Fruit fly (Drosophila melanogaster) whole organism, adult: ENCODE data around the gene Rheb.

Experiments used
- CG12768 ChIP-seq: fragments of 200-800 bp; sonication (Bioruptor generic); optimal IDR thresholded peaks from 2 replicates; lab custom pipeline; 2017; ENCODE audit warnings: missing biosample characterization, missing genetic modification characterization, mild to moderate bottlenecking, moderate library complexity, missing genetic modification reagents
- CG1620 ChIP-seq: fragments of 200-800 bp; sonication (Bioruptor generic); optimal IDR thresholded peaks from 2 replicates; lab custom pipeline; 2016; ENCODE audit warnings: missing biosample characterization, missing genetic modification characterization
- CG33017 ChIP-seq: fragments of 200-800 bp; sonication (Bioruptor generic); optimal IDR thresholded peaks from 2 replicates; lab custom pipeline; 2018; ENCODE audit warnings: missing biosample characterization, mild to moderate bottlenecking, missing genetic modification characterization, moderate library complexity
- CG7045 ChIP-seq: fragments of 200-800 bp; sonication (Bioruptor generic); optimal IDR thresholded peaks from 2 replicates; lab custom pipeline; 2017; ENCODE audit warnings: missing biosample characterization, mild to moderate bottlenecking, missing genetic modification characterization
- Clk ChIP-seq: fragments of 200-800 bp; sonication (Bioruptor generic); optimal IDR thresholded peaks from 2 replicates; lab custom pipeline; 2017; ENCODE audit warnings: missing biosample characterization, missing genetic modification characterization
- Mnt ChIP-seq: fragments of 200-800 bp; sonication (Bioruptor generic); optimal IDR thresholded peaks from 2 replicates; lab custom pipeline; 2016; ENCODE audit warnings: missing biosample characterization, mild to moderate bottlenecking, missing genetic modification characterization
- bab1 ChIP-seq: fragments of 200-800 bp; sonication (Bioruptor generic); optimal IDR thresholded peaks from 3 replicates; lab custom pipeline; 2019; ENCODE audit warnings: missing biosample characterization, mild to moderate bottlenecking, missing genetic modification characterization, moderate library complexity
- cnc ChIP-seq, 2 experiments: fragments of >200 bp; optimal IDR thresholded peaks; 2 replicates each; lab custom pipeline; 2017
- kay ChIP-seq: fragments of 200-800 bp; sonication (Bioruptor generic); peaks from one replicate; lab custom pipeline; 2016; ENCODE audit warnings: missing biosample characterization, missing genetic modification characterization, borderline replicate concordance
- ovo ChIP-seq: fragments of 200-800 bp; sonication (Bioruptor generic); optimal IDR thresholded peaks from 2 replicates; lab custom pipeline; 2016; ENCODE audit warnings: missing biosample characterization, missing genetic modification characterization
- pad ChIP-seq: fragments of 200-800 bp; sonication (Bioruptor generic); optimal IDR thresholded peaks from 3 replicates; lab custom pipeline; 2017; ENCODE audit warnings: missing biosample characterization, missing genetic modification characterization, mild to moderate bottlenecking, moderate library complexity, missing genetic modification reagents
- tj ChIP-seq: fragments of 200-800 bp; sonication (Bioruptor generic); optimal IDR thresholded peaks from 3 replicates; lab custom pipeline; 2017; ENCODE audit warnings: missing biosample characterization, mild to moderate bottlenecking, missing genetic modification characterization, moderate library complexity
- toe ChIP-seq: fragments of 200-800 bp; sonication (Bioruptor generic); optimal IDR thresholded peaks from 2 replicates; lab custom pipeline; 2016; ENCODE audit warnings: missing biosample characterization, missing genetic modification characterization

- no peak for TF ChIP-seq Mnt
- no peak for TF ChIP-seq tj (GFP tag; lab: Kevin White, UChicago)
- no peak for TF ChIP-seq CG1620
- TF ChIP-seq pad (GFP tag; lab: Kevin White, UChicago) = no peak
- no peak for TF ChIP-seq toe
- TF ChIP-seq Clk (GFP tag; lab: Kevin White, UChicago) = no peak
- TF ChIP-seq cnc (optimal IDR thresholded peaks at IDR 0.05; lab: Kevin White, UChicago) = no peak
- TF ChIP-seq bab1 (GFP tag; lab: Kevin White, UChicago) = no peak
- no peak for TF ChIP-seq CG33017
- no peak for TF ChIP-seq CG7045 (GFP tag; lab: Kevin White, UChicago)
- TF ChIP-seq kay (GFP tag; lab: Kevin White, UChicago) = no peak
- no peak for TF ChIP-seq CG12768
- TF ChIP-seq ovo = no peak
Observed at dm6 chr3R:5551068-5551467, 17.7 kb upstream of the Rheb start, which contains the start of gene mia.
